Fruit fly (Drosophila melanogaster): ENCODE results near the gene ko.

- no peak for TF ChIP-seq Pif1B (GFP tag; optimal IDR thresholded peaks at IDR 0.05)
- TF ChIP-seq CG15710 (tag; optimal IDR thresholded peaks at IDR 0.05), result no peak
- TF ChIP-seq CG12605 (GFP tag; IDR thresholded peaks at IDR 0.05), result no peak
- no peak for TF ChIP-seq CG13204 (GFP tag; optimal IDR thresholded peaks at IDR 0.05)
- no peak for TF ChIP-seq CG32121 (GFP tag; IDR thresholded peaks at IDR 0.05)
- no peak for TF ChIP-seq fd96Ca (GFP tag; IDR thresholded peaks at IDR 0.05)
- TF ChIP-seq rn (GFP tag; IDR thresholded peaks at IDR 0.05), result no peak
- no peak for TF ChIP-seq EcR (GFP tag; optimal IDR thresholded peaks at IDR 0.05)
- TF ChIP-seq D1 (tag; optimal IDR thresholded peaks at IDR 0.05), result no peak
- TF ChIP-seq gl (tag; optimal IDR thresholded peaks at IDR 0.05), result no peak
- no peak for TF ChIP-seq CG10348 (GFP tag; IDR thresholded peaks at IDR 0.05)
- no peak for TF ChIP-seq CG34367 (tag; optimal IDR thresholded peaks at IDR 0.05)
- TF ChIP-seq CG9948 (tag; optimal IDR thresholded peaks at IDR 0.05), result no peak
- TF ChIP-seq CG8301 (tag; optimal IDR thresholded peaks at IDR 0.05), result no peak
These were observed 83.0 kb downstream of the ko start for dm6 chr3L:21047734-21048657.
